Worm (Caenorhabditis elegans): ENCODE measurements around the gene flp-18.

ce11 chrX:3003703-3004102 lies 14.7 kb downstream of the flp-18 start, which contains the start of gene Y41G9A.6:
- no peak for TF ChIP-seq tbx-8 (GFP tag; optimal IDR thresholded peaks at IDR 0.05)
- no peak for TF ChIP-seq ces-1 (GFP tag; optimal IDR thresholded peaks at IDR 0.05)
- TF ChIP-seq snpc-4 (tag; optimal IDR thresholded peaks at IDR 0.05): no peak
- TF ChIP-seq pha-4 (tag; optimal IDR thresholded peaks at IDR 0.05): no peak
- no peak for TF ChIP-seq ztf-11 (tag; optimal IDR thresholded peaks at IDR 0.05)
- no peak for TF ChIP-seq unc-39 (tag; optimal IDR thresholded peaks at IDR 0.05)
- TF ChIP-seq lin-13 (tag; optimal IDR thresholded peaks at IDR 0.05): no peak
- no peak for TF ChIP-seq elt-1 (tag; optimal IDR thresholded peaks at IDR 0.05; ENCODE audit: borderline replicate concordance, insufficient read depth)
